Fruit fly (Drosophila melanogaster) whole organism, prepupa: ENCODE measurements around the gene aux.

Experiments
- CG11294 ChIP-seq: fragments of 200-800 bp; sonication (Bioruptor generic); IDR thresholded peaks from 2 replicates; pipeline ENCODE4 v1.3.6; 2022; ENCODE audit warnings: missing biosample characterization, missing genetic modification characterization
- Ets21C ChIP-seq: fragments of 200-800 bp; sonication (Bioruptor generic); optimal IDR thresholded peaks from 3 replicates; lab custom pipeline; 2016; ENCODE audit warnings: missing biosample characterization, missing genetic modification characterization
- dac ChIP-seq: fragments of 200-800 bp; sonication (Bioruptor generic); optimal IDR thresholded peaks from 2 replicates; lab custom pipeline; 2017; ENCODE audit warnings: missing biosample characterization, mild to moderate bottlenecking, missing genetic modification characterization

DNA sequence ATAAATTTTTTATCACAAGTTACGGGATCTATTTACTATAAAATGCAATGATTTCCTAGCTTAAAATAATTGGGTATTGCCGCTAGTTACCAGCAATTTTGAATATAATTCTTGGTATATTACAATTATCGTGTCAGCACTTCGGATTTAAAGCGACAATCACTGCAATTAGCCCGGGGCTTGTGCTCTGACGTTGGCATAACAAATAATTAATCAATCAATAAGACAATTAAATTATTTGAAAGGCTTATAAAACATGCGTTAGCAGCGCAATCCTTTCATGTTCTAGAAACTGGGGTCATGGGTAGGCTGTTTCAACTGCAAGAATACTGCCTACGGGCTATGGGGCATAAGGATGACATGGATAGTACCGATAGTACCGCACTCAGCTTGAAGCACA lies 45.1 kb downstream of the aux start, which contains the start of gene Or82a:
- TF ChIP-seq Ets21C (GFP tag; lab: Kevin White, UChicago) = no peak
- no peak for TF ChIP-seq CG11294
- no peak for TF ChIP-seq dac (GFP tag; lab: Kevin White, UChicago)
